Fruit fly (Drosophila melanogaster) whole organism, wandering third instar larva: ENCODE data around the gene CG43288.

Experiments
- Abd-B ChIP-seq: fragments of >200 bp; optimal IDR thresholded peaks from 2 replicates; lab custom pipeline; 2017; ENCODE audit warnings: missing biosample characterization, missing genetic modification characterization
- CG9705 ChIP-seq: fragments of 200-800 bp; sonication (Bioruptor generic); optimal IDR thresholded peaks from 2 replicates; lab custom pipeline; 2018; ENCODE audit warnings: missing biosample characterization, mild to moderate bottlenecking, missing genetic modification characterization
- Dfd ChIP-seq: fragments of >200 bp; optimal IDR thresholded peaks from 2 replicates; lab custom pipeline; 2017; ENCODE audit warnings: missing biosample characterization, missing genetic modification characterization
- Dif ChIP-seq: fragments of 200-275, 200-300 bp; sonication (Bioruptor generic); optimal IDR thresholded peaks from 2 replicates; lab custom pipeline; 2018; ENCODE audit warnings: missing biosample characterization, missing genetic modification characterization; ENCODE audit not compliant: partially characterized antibody
- HLH106 ChIP-seq: fragments of 200-800 bp; optimal IDR thresholded peaks from 3 replicates; lab custom pipeline; 2019; ENCODE audit warnings: missing biosample characterization, mild to moderate bottlenecking, missing genetic modification characterization, moderate library complexity
- Hr83 ChIP-seq: fragments of 200-300 bp; sonication (Bioruptor generic); optimal IDR thresholded peaks from 2 replicates; lab custom pipeline; 2016; ENCODE audit warnings: missing biosample characterization, mild to moderate bottlenecking, missing genetic modification characterization, moderate library complexity; ENCODE audit not compliant: poor library complexity, severe bottlenecking
- Jra ChIP-seq: sonication (Bioruptor generic); optimal IDR thresholded peaks from 2 replicates; lab custom pipeline; 2016; ENCODE audit warnings: missing biosample characterization, missing genetic modification characterization
- br ChIP-seq: fragments of 200-800 bp; sonication (Bioruptor generic); optimal IDR thresholded peaks from 2 replicates; lab custom pipeline; 2016; ENCODE audit warnings: missing biosample characterization, missing genetic modification characterization
- dmrt93B ChIP-seq: fragments of 200-800 bp; sonication (Bioruptor generic); optimal IDR thresholded peaks from 2 replicates; lab custom pipeline; 2018; ENCODE audit warnings: missing biosample characterization, mild to moderate bottlenecking, missing genetic modification characterization
- h ChIP-seq: fragments of 200-800 bp; sonication (Bioruptor generic); optimal IDR thresholded peaks from 3 replicates; lab custom pipeline; 2016; ENCODE audit warnings: missing biosample characterization, mild to moderate bottlenecking, missing genetic modification characterization
- jim ChIP-seq: fragments of 175-275, 200-325 bp; sonication (Bioruptor generic); optimal IDR thresholded peaks from 2 replicates; lab custom pipeline; 2016; ENCODE audit warnings: missing biosample characterization, mild to moderate bottlenecking, missing genetic modification characterization
- woc ChIP-seq: sonication (Bioruptor generic); optimal IDR thresholded peaks from 2 replicates; lab custom pipeline; 2016; ENCODE audit warnings: missing biosample characterization, mild to moderate bottlenecking, missing genetic modification characterization

DNA sequence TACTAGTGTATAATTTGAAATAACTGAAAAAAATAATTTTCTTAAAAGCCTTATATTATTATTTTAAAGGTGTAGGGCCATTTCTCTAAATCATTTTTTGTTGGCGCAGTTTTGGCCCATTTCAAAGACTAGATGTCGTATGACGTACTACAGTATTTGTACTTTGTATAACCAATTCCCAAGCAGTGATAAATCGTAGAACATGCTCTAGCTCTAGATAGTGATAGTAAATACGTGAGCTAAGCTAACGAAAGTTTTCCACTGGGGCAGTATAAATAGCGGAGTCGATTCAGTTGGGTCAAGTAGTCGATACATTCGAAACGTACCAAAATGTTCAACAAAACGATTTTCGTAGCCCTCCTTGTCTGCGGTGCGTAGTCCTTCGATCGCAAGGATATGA, 34.2 kb downstream of the CG43288 start, which contains the start of gene CG43134:
- TF ChIP-seq Abd-B (GFP tag; lab: Kevin White, UChicago): no peak
- TF ChIP-seq Dif (GFP tag; lab: Kevin White, UChicago): no peak
- TF ChIP-seq HLH106: no peak
- no peak for TF ChIP-seq h (GFP tag; lab: Kevin White, UChicago)
- TF ChIP-seq dmrt93B: no peak
- TF ChIP-seq CG9705 (GFP tag; lab: Kevin White, UChicago): no peak
- no peak for TF ChIP-seq jim
- no peak for TF ChIP-seq Hr83 (GFP tag; lab: Kevin White, UChicago)
- TF ChIP-seq woc (GFP tag; lab: Kevin White, UChicago): no peak
- TF ChIP-seq Jra (GFP tag; lab: Kevin White, UChicago): no peak
- no peak for TF ChIP-seq Dfd (GFP tag; lab: Kevin White, UChicago)
- TF ChIP-seq br: no peak
